Fruit fly (Drosophila melanogaster) whole organism, embryonic: ENCODE results near the gene Hsp22.
A peak's percentile ranks its signal among the peaks of the same experiment; 100 is the strongest.

Experiments
- D19B ChIP-seq: fragments of 200-800 bp; sonication (Bioruptor generic); optimal IDR thresholded peaks from 2 replicates; lab custom pipeline; 2017; ENCODE audit warnings: missing biosample characterization, mild to moderate bottlenecking, missing genetic modification characterization
- Dad ChIP-seq: fragments of 200-800 bp; sonication (Bioruptor generic); optimal IDR thresholded peaks from 3 replicates; lab custom pipeline; 2016; ENCODE audit warnings: missing biosample characterization, missing genetic modification characterization
- Rx ChIP-seq: fragments of 200-800 bp; sonication (Bioruptor generic); IDR thresholded peaks from 2 replicates; pipeline ENCODE4 v1.3.6; 2022; ENCODE audit warnings: missing biosample characterization, missing genetic modification characterization
- Sox102F ChIP-seq: fragments of 200-800 bp; sonication (Bioruptor generic); optimal IDR thresholded peaks from 2 replicates; lab custom pipeline; 2018; ENCODE audit warnings: missing biosample characterization, mild to moderate bottlenecking, missing genetic modification characterization, moderate library complexity

DNA sequence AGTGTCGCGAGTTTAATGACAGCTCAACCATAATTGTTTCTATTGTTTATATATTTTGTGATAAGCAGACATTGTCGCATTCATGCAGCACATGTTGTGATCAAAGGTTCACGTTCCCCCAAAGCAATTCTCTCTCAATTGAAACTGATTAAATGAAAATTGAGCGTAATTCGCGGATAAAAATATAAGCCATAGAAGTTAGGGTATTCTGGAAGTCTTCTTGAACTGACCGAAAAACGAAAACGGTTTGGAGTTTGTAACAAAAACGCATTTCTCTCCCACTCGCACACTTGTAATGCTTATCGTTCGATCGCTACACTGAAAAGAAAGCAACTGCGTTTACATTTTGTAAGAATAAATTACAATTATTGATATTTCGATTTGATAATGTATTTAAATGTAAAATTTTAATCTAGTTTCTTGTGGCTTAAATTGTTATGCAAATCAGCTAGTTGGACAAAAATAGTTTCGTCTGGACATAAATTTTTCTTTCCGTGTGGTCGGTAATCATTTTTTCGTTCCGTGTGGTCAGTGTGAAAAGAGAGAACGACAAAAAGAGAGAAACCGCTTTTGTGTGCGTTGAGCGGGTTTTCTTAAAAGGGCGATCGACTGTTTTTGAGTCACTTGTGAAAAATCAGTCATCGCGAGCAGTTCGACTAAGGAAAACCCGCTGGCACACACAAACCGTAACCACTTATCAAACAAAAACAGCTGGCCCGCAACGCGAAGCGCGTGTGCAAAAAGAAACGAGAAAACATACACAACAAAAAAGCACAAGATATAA lies 50.1 kb downstream of the Hsp22 start, which contains the start of gene aay:
- peak; percentile 92 for TF ChIP-seq D19B (GFP tag; lab: Kevin White, UChicago)
- peak; percentile 98 for TF ChIP-seq Dad (GFP tag; lab: Kevin White, UChicago)
- peak; percentile 98 for TF ChIP-seq Rx
- TF ChIP-seq Sox102F: peak; percentile 100
